Fruit fly (Drosophila melanogaster): Measurements from ENCODE around the gene Amt.

Amt gene

dm6 chr3R:15218824-15219576 is 29.9 kb downstream of the Amt start, which contains the start of the genes SIDL and CG12241 (continued):
- TF ChIP-seq Side (GFP tag; optimal IDR thresholded peaks at IDR 0.05) (peak; percentile 77), CG11456 (GFP tag; IDR thresholded peaks at IDR 0.05) (peak; percentile 93), CG11695 (GFP tag; IDR thresholded peaks at IDR 0.05) (peak; percentile 92), otp (GFP tag; IDR thresholded peaks at IDR 0.05) (no peak), amos (GFP tag; IDR thresholded peaks at IDR 0.05; ENCODE audit: partially characterized antibody) (no peak), sima (GFP tag; optimal IDR thresholded peaks at IDR 0.05) (peak; percentile 63), Nf-YC (tag; optimal IDR thresholded peaks at IDR 0.05) (peak; percentile 65), Mes4 (GFP tag; optimal IDR thresholded peaks at IDR 0.05) (peak; percentile 22), CG2129 (GFP tag; IDR thresholded peaks at IDR 0.05; ENCODE audit: partially characterized antibody) (no peak), Aef1 (GFP tag; IDR thresholded peaks at IDR 0.05) (peak; percentile 96), dm (GFP tag; optimal IDR thresholded peaks at IDR 0.05) (no peak), CG14050 (GFP tag; IDR thresholded peaks at IDR 0.05) (no peak), Atf3 (GFP tag; optimal IDR thresholded peaks at IDR 0.05) (peak; percentile 20), sr (GFP tag; IDR thresholded peaks at IDR 0.05) (peak; percentile 35; the same call in 1 of the 3 replicates), CG7372 (GFP tag; IDR thresholded peaks at IDR 0.05) (peak; percentile 92), B-H1 (GFP tag; IDR thresholded peaks at IDR 0.05) (peak; percentile 93), Bdp1 (GFP tag; optimal IDR thresholded peaks at IDR 0.05) (peak; percentile 7), Ets97D (GFP tag; optimal IDR thresholded peaks at IDR 0.05) (peak; percentile 79), knrl (GFP tag; IDR thresholded peaks at IDR 0.05; ENCODE audit: partially characterized antibody) (peak; percentile 16; the same call in 1 of the 3 replicates), CG11504 (tag; optimal IDR thresholded peaks at IDR 0.05) (no peak), CG10321 (GFP tag; IDR thresholded peaks at IDR 0.05) (no peak), grn (GFP tag; optimal IDR thresholded peaks at IDR 0.05) (peak; percentile 61), phol (tag; optimal IDR thresholded peaks at IDR 0.05) (peak; percentile 82), CG2712 (tag; optimal IDR thresholded peaks at IDR 0.05) (peak; percentile 86), jigr1 (GFP tag; IDR thresholded peaks at IDR 0.05) (peak; percentile 88), CG4707 (GFP tag; optimal IDR thresholded peaks at IDR 0.05) (no peak), run (tag; optimal IDR thresholded peaks at IDR 0.05) (no peak), Fer3 (tag; optimal IDR thresholded peaks at IDR 0.05) (peak; percentile 86), maf-S (GFP tag; optimal IDR thresholded peaks at IDR 0.05) (peak; percentile 75), ken (GFP tag; IDR thresholded peaks at IDR 0.05) (peak; percentile 61; the same call in 1 of the 3 replicates), crc (GFP tag; optimal IDR thresholded peaks at IDR 0.05) (peak; percentile 67), ase (GFP tag; IDR thresholded peaks at IDR 0.05) (peak; percentile 91), dpn (GFP tag; optimal IDR thresholded peaks at IDR 0.05) (peak; percentile 73 to 87), CG10274 (GFP tag; optimal IDR thresholded peaks at IDR 0.05) (peak; percentile 41), fru (optimal IDR thresholded peaks at IDR 0.05) (no peak), sens-2 (GFP tag; IDR thresholded peaks at IDR 0.05) (no peak), HHEX (GFP tag; optimal IDR thresholded peaks at IDR 0.05) (peak; percentile 83), CG11398 (GFP tag; optimal IDR thresholded peaks at IDR 0.05) (no peak), dan (GFP tag; IDR thresholded peaks at IDR 0.05) (peak; percentile 50; the same call in 1 of the 2 replicates), Hr39 (optimal IDR thresholded peaks at IDR 0.05) (no peak), mirr (GFP tag; optimal IDR thresholded peaks at IDR 0.05) (peak; percentile 9), CG2116 (GFP tag; optimal IDR thresholded peaks at IDR 0.05) (peak; percentile 79), CG2202 (tag; optimal IDR thresholded peaks at IDR 0.05) (no peak), cas (GFP tag; IDR thresholded peaks at IDR 0.05) (peak; percentile 82), Fer1 (GFP tag; optimal IDR thresholded peaks at IDR 0.05) (peak; percentile 79), CG14014 (GFP tag; IDR thresholded peaks at IDR 0.05) (peak; percentile 39; the same call in 1 of the 2 replicates), insv (GFP tag; optimal IDR thresholded peaks at IDR 0.05) (no peak), CG14860 (GFP tag; IDR thresholded peaks at IDR 0.05; ENCODE audit: partially characterized antibody) (0 out of 3 replicates have a peak, but pooled peaks have one; percentile 22), corto (GFP tag; optimal IDR thresholded peaks at IDR 0.05) (no peak), cad (GFP tag; optimal IDR thresholded peaks at IDR 0.05) (no peak), CG2875 (GFP tag; optimal IDR thresholded peaks at IDR 0.05) (no peak)

Data from whole organism, embryonic.